Fruit fly (Drosophila melanogaster): ENCODE data around the gene CG7573.

Gene CG7573

dm6 chr3L:11302906-11303305 is 8.6 kb upstream of the CG7573 start (continued):
- TF ChIP-seq knrl (GFP tag; IDR thresholded peaks at IDR 0.05; ENCODE audit: partially characterized antibody) (no peak), Ets97D (GFP tag; optimal IDR thresholded peaks at IDR 0.05) (no peak), CG11560 (tag; IDR thresholded peaks at IDR 0.05) (no peak), CG7963 (GFP tag; IDR thresholded peaks at IDR 0.05; ENCODE audit: partially characterized antibody) (no peak), HLH3B (GFP tag; IDR thresholded peaks at IDR 0.05) (0 out of 2 replicates have a peak, but pooled peaks have one; percentile 21), CG18476 (GFP tag; optimal IDR thresholded peaks at IDR 0.05) (no peak), CG12219 (GFP tag; optimal IDR thresholded peaks at IDR 0.05) (no peak), Adf1 (GFP tag; IDR thresholded peaks at IDR 0.05) (no peak), CG32532 (GFP tag; IDR thresholded peaks at IDR 0.05) (no peak), yki (optimal IDR thresholded peaks at IDR 0.05) (no peak), lov (optimal IDR thresholded peaks at IDR 0.05) (no peak), lov (GFP tag; IDR thresholded peaks at IDR 0.05) (no peak), sisA (GFP tag; IDR thresholded peaks at IDR 0.05) (no peak), BtbVII (GFP tag; optimal IDR thresholded peaks at IDR 0.05) (no peak), jumu (GFP tag; optimal IDR thresholded peaks at IDR 0.05) (no peak), lola (GFP tag; optimal IDR thresholded peaks at IDR 0.05) (peak in 1 of 3 experiments; percentile 36), CG9797 (GFP tag; optimal IDR thresholded peaks at IDR 0.05) (no peak), CG16863 (GFP tag; optimal IDR thresholded peaks at IDR 0.05) (no peak), CG12299 (tag; optimal IDR thresholded peaks at IDR 0.05) (no peak), sna (GFP tag; IDR thresholded peaks at IDR 0.05; ENCODE audit: partially characterized antibody) (no peak), cwo (GFP tag; optimal IDR thresholded peaks at IDR 0.05) (no peak), dm (GFP tag; optimal IDR thresholded peaks at IDR 0.05) (no peak), fu2 (GFP tag; optimal IDR thresholded peaks at IDR 0.05) (no peak), CG13624 (GFP tag; optimal IDR thresholded peaks at IDR 0.05) (no peak), Sox102F (GFP tag; optimal IDR thresholded peaks at IDR 0.05) (peak; percentile 13), jing (GFP tag; optimal IDR thresholded peaks at IDR 0.05) (no peak), gcm2 (GFP tag; optimal IDR thresholded peaks at IDR 0.05) (no peak), CG4282 (GFP tag; optimal IDR thresholded peaks at IDR 0.05) (no peak), CoRest (tag; optimal IDR thresholded peaks at IDR 0.05) (peak; percentile 49), CG10431 (GFP tag; optimal IDR thresholded peaks at IDR 0.05) (no peak), CG10366 (GFP tag; IDR thresholded peaks at IDR 0.05) (no peak), gro (GFP tag; optimal IDR thresholded peaks at IDR 0.05) (no peak), fd3F (GFP tag; optimal IDR thresholded peaks at IDR 0.05) (no peak), CG10147 (GFP tag; optimal IDR thresholded peaks at IDR 0.05) (no peak), CG2678 (tag; optimal IDR thresholded peaks at IDR 0.05) (peak; percentile 57), crp (GFP tag; optimal IDR thresholded peaks at IDR 0.05) (no peak), HLHmδ (GFP tag; optimal IDR thresholded peaks at IDR 0.05) (no peak), Side (GFP tag; optimal IDR thresholded peaks at IDR 0.05) (no peak), Mrtf (GFP tag; IDR thresholded peaks at IDR 0.05) (no peak), CG13775 (GFP tag; optimal IDR thresholded peaks at IDR 0.05) (no peak), Dek (tag; optimal IDR thresholded peaks at IDR 0.05) (no peak), CG11695 (GFP tag; IDR thresholded peaks at IDR 0.05) (no peak), ftz-f1 (GFP tag; optimal IDR thresholded peaks at IDR 0.05) (no peak), chinmo (GFP tag; IDR thresholded peaks at IDR 0.05; ENCODE audit: partially characterized antibody) (no peak), insv (GFP tag; optimal IDR thresholded peaks at IDR 0.05) (no peak), vfl (GFP tag; optimal IDR thresholded peaks at IDR 0.05) (no peak), cad (GFP tag; optimal IDR thresholded peaks at IDR 0.05) (no peak), gsb (GFP tag; IDR thresholded peaks at IDR 0.05) (no peak), otp (GFP tag; IDR thresholded peaks at IDR 0.05) (no peak), CTCF (GFP tag; optimal IDR thresholded peaks at IDR 0.05) (no peak), Hr39 (optimal IDR thresholded peaks at IDR 0.05) (no peak), Dad (GFP tag; optimal IDR thresholded peaks at IDR 0.05) (no peak), BEAF-32 (GFP tag; optimal IDR thresholded peaks at IDR 0.05) (no peak)

All from whole organism, embryonic.